Fruit fly (Drosophila melanogaster): ENCODE measurements around the gene ppk18.

The ppk18 gene

dm6 chr2L:9770896-9771295 lies at the start of gene ppk18:
ppk18 (minus strand) TSS chr2L:9770996.
- TF ChIP-seq cnc (optimal IDR thresholded peaks at IDR 0.05): no peak
- no peak for TF ChIP-seq tj (GFP tag; optimal IDR thresholded peaks at IDR 0.05)
- no peak for TF ChIP-seq Mnt (GFP tag; optimal IDR thresholded peaks at IDR 0.05)
- no peak for TF ChIP-seq toe (GFP tag; optimal IDR thresholded peaks at IDR 0.05)
- no peak for TF ChIP-seq CG11617 (GFP tag; optimal IDR thresholded peaks at IDR 0.05)
- TF ChIP-seq Clk (GFP tag; optimal IDR thresholded peaks at IDR 0.05): no peak
- TF ChIP-seq CG7045 (GFP tag; optimal IDR thresholded peaks at IDR 0.05): no peak
- no peak for TF ChIP-seq bab1 (GFP tag; optimal IDR thresholded peaks at IDR 0.05)
- no peak for TF ChIP-seq CG14711 (tag; optimal IDR thresholded peaks at IDR 0.05)
- TF ChIP-seq ovo (GFP tag; optimal IDR thresholded peaks at IDR 0.05): no peak
- TF ChIP-seq CG33017 (tag; optimal IDR thresholded peaks at IDR 0.05): no peak
- TF ChIP-seq CG5204 (GFP tag; optimal IDR thresholded peaks at IDR 0.05): no peak
- no peak for TF ChIP-seq Crg-1 (GFP tag; optimal IDR thresholded peaks at IDR 0.05)

- peak; percentile 46 for TF ChIP-seq bab1 (GFP tag; optimal IDR thresholded peaks at IDR 0.05)
- peak; percentile 67 for TF ChIP-seq CG14711 (tag; optimal IDR thresholded peaks at IDR 0.05)
- peak; percentile 34 for TF ChIP-seq tj (GFP tag; optimal IDR thresholded peaks at IDR 0.05)
- TF ChIP-seq cnc (optimal IDR thresholded peaks at IDR 0.05): no peak
- no peak for TF ChIP-seq Hr96 (GFP tag; optimal IDR thresholded peaks at IDR 0.05)
Measured at dm6 chr2L:9792945-9793344, 22.1 kb upstream of the ppk18 start, which contains the start of gene CG13123. CG13123 (minus strand) TSS chr2L:9793107.

- TF ChIP-seq CG1620 (GFP tag; optimal IDR thresholded peaks at IDR 0.05) (no peak), cnc (optimal IDR thresholded peaks at IDR 0.05) (peak; percentile 85 to 94), CG12768 (GFP tag; optimal IDR thresholded peaks at IDR 0.05) (no peak), ovo (GFP tag; optimal IDR thresholded peaks at IDR 0.05) (no peak), CG14711 (tag; optimal IDR thresholded peaks at IDR 0.05) (no peak), Crg-1 (GFP tag; optimal IDR thresholded peaks at IDR 0.05) (no peak), CG5204 (GFP tag; optimal IDR thresholded peaks at IDR 0.05) (no peak), CG33017 (tag; optimal IDR thresholded peaks at IDR 0.05) (no peak), toe (GFP tag; optimal IDR thresholded peaks at IDR 0.05) (no peak), CG11617 (GFP tag; optimal IDR thresholded peaks at IDR 0.05) (no peak), cic (GFP tag; optimal IDR thresholded peaks at IDR 0.05) (peak; percentile 27), CG7101 (tag; optimal IDR thresholded peaks at IDR 0.05) (peak; percentile 16), Mnt (GFP tag; optimal IDR thresholded peaks at IDR 0.05) (peak; percentile 1), tj (GFP tag; optimal IDR thresholded peaks at IDR 0.05) (peak; percentile 62), pad (GFP tag; optimal IDR thresholded peaks at IDR 0.05) (no peak), kay (GFP tag; ENCODE audit: borderline replicate concordance) (no peak), Clk (GFP tag; optimal IDR thresholded peaks at IDR 0.05) (no peak), bab1 (GFP tag; optimal IDR thresholded peaks at IDR 0.05) (peak; percentile 57), Hr96 (GFP tag; optimal IDR thresholded peaks at IDR 0.05) (no peak), CG7045 (GFP tag; optimal IDR thresholded peaks at IDR 0.05) (no peak)
Measured at dm6 chr2L:9790535-9790992, 19.8 kb upstream of the ppk18 start, which contains the start of gene CG4036. CG4036 (plus strand) TSS chr2L:9790882.

dm6 chr2L:9785917-9786432 lies 15.2 kb upstream of the ppk18 start:
- TF ChIP-seq tj (GFP tag; optimal IDR thresholded peaks at IDR 0.05): peak; percentile 40
- TF ChIP-seq CG11617 (GFP tag; optimal IDR thresholded peaks at IDR 0.05): peak; percentile 56
- peak; percentile 14 for TF ChIP-seq pad (GFP tag; optimal IDR thresholded peaks at IDR 0.05)
- TF ChIP-seq CG1620 (GFP tag; optimal IDR thresholded peaks at IDR 0.05): peak; percentile 17
- TF ChIP-seq CG7101 (tag; optimal IDR thresholded peaks at IDR 0.05): peak; percentile 31
- no peak for TF ChIP-seq ovo (GFP tag; optimal IDR thresholded peaks at IDR 0.05)
- peak; percentile 79 for TF ChIP-seq Mnt (GFP tag; optimal IDR thresholded peaks at IDR 0.05)
- TF ChIP-seq Hr96 (GFP tag; optimal IDR thresholded peaks at IDR 0.05): no peak
- peak; percentile 2 for TF ChIP-seq Crg-1 (GFP tag; optimal IDR thresholded peaks at IDR 0.05)
- no peak for TF ChIP-seq toe (GFP tag; optimal IDR thresholded peaks at IDR 0.05)
- peak; percentile 48 for TF ChIP-seq CG33017 (tag; optimal IDR thresholded peaks at IDR 0.05)
- peak; percentile 55 for TF ChIP-seq CG12768 (GFP tag; optimal IDR thresholded peaks at IDR 0.05)
- TF ChIP-seq CG7045 (GFP tag; optimal IDR thresholded peaks at IDR 0.05): peak; percentile 38
- no peak for TF ChIP-seq kay (GFP tag; ENCODE audit: borderline replicate concordance)
- TF ChIP-seq cic (GFP tag; optimal IDR thresholded peaks at IDR 0.05): peak; percentile 78

- no peak for TF ChIP-seq tj (GFP tag; optimal IDR thresholded peaks at IDR 0.05)
- no peak for TF ChIP-seq ovo (GFP tag; optimal IDR thresholded peaks at IDR 0.05)
- TF ChIP-seq Clk (GFP tag; optimal IDR thresholded peaks at IDR 0.05): no peak
- TF ChIP-seq toe (GFP tag; optimal IDR thresholded peaks at IDR 0.05): no peak
- TF ChIP-seq Hr96 (GFP tag; optimal IDR thresholded peaks at IDR 0.05): no peak
Measured at dm6 chr2L:9784468-9784867, 13.7 kb upstream of the ppk18 start.

dm6 chr2L:9783130-9783529 lies 12.3 kb upstream of the ppk18 start:
- no peak for TF ChIP-seq cnc (optimal IDR thresholded peaks at IDR 0.05)
- no peak for TF ChIP-seq tj (GFP tag; optimal IDR thresholded peaks at IDR 0.05)

- TF ChIP-seq kay (GFP tag; ENCODE audit: borderline replicate concordance) (no peak), cnc (optimal IDR thresholded peaks at IDR 0.05) (no peak), CG12768 (GFP tag; optimal IDR thresholded peaks at IDR 0.05) (peak; percentile 84), ovo (GFP tag; optimal IDR thresholded peaks at IDR 0.05) (peak; percentile 79), CG11617 (GFP tag; optimal IDR thresholded peaks at IDR 0.05) (peak; percentile 51), bab1 (GFP tag; optimal IDR thresholded peaks at IDR 0.05) (peak; percentile 83), CG7101 (tag; optimal IDR thresholded peaks at IDR 0.05) (peak; percentile 57), CG5204 (GFP tag; optimal IDR thresholded peaks at IDR 0.05) (no peak), CG33017 (tag; optimal IDR thresholded peaks at IDR 0.05) (peak; percentile 43), Mnt (GFP tag; optimal IDR thresholded peaks at IDR 0.05) (peak; percentile 90), toe (GFP tag; optimal IDR thresholded peaks at IDR 0.05) (peak; percentile 38), Hr96 (GFP tag; optimal IDR thresholded peaks at IDR 0.05) (peak; percentile 70), CG7045 (GFP tag; optimal IDR thresholded peaks at IDR 0.05) (no peak), Clk (GFP tag; optimal IDR thresholded peaks at IDR 0.05) (peak; percentile 8), CG14711 (tag; optimal IDR thresholded peaks at IDR 0.05) (no peak), CG1620 (GFP tag; optimal IDR thresholded peaks at IDR 0.05) (peak; percentile 41), cic (GFP tag; optimal IDR thresholded peaks at IDR 0.05) (peak; percentile 95), pad (GFP tag; optimal IDR thresholded peaks at IDR 0.05) (peak; percentile 80), Crg-1 (GFP tag; optimal IDR thresholded peaks at IDR 0.05) (peak; percentile 4), tj (GFP tag; optimal IDR thresholded peaks at IDR 0.05) (peak; percentile 75)
Measured at dm6 chr2L:9782176-9782581, 11.4 kb upstream of the ppk18 start, which contains the start of gene IP3K1. IP3K1 (plus strand) TSS chr2L:9782384.

All from whole organism, adult.